Fruit fly (Drosophila melanogaster) whole organism: Measurements from ENCODE around the gene Ir94d.

Experiments
- CG8478 ChIP-seq: fragments of >200 bp; optimal IDR thresholded peaks from 2 replicates; lab custom pipeline; 2018; ENCODE audit warnings: inconsistent platforms
- EcR ChIP-seq, 2 experiments: fragments of >200 bp; optimal IDR thresholded peaks; 2 replicates each; lab custom pipeline; 2017; ENCODE audit warnings: missing biosample characterization in 2 of 2, missing genetic modification characterization in 2 of 2, missing genetic modification reagents in 2 of 2
- pan ChIP-seq: fragments of >200 bp; optimal IDR thresholded peaks from 2 replicates; lab custom pipeline; 2017
- psq ChIP-seq: fragments of >200 bp; optimal IDR thresholded peaks from 2 replicates; lab custom pipeline; 2017
- usp ChIP-seq: fragments of >200 bp; optimal IDR thresholded peaks from 2 replicates; lab custom pipeline; 2017; ENCODE audit warnings: missing biosample characterization, missing genetic modification characterization, mixed read lengths

- TF ChIP-seq CG8478 (lab: Kevin White, UChicago): no peak
- TF ChIP-seq psq (lab: Kevin White, UChicago): no peak
- TF ChIP-seq usp (GFP tag; lab: Kevin White, UChicago): no peak
- TF ChIP-seq pan (lab: Kevin White, UChicago): no peak
- TF ChIP-seq EcR (GFP tag; optimal IDR thresholded peaks at IDR 0.05; lab: Kevin White, UChicago): no peak
Observed at dm6 chr3R:23393507-23393906, 9.1 kb upstream of the Ir94d start.
